Fruit fly (Drosophila melanogaster): Measurements from ENCODE around the gene CG12617.

Gene CG12617

DNA sequence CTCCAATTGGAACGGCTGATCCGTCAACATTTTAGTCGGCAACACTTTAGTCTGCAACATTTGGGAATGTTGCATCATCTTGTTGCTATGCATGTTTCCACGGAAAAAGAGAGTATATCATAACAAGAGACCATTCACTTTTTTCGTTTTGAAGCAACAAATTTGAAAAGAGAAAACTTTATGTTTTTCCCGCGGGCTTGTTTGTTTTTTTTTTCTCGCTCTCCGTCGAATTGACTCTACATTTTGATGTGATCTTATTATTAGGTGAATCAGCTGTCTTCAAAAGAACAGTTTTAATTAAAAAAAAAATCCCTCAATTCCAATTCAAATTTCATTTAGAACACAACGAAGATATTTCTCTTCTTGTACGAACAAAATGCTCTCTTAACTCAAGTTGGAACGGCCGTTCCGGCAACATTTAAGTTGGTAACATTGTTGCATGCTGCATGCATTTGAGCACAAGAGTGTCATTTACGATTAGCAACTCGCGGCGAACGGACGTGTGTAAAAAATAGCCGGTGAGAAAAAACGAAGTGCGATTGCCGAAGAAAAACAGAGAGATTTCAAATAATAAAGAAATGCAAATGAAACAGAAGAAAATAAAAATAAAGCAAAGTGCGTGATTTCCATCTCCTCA lies 16.4 kb downstream of the CG12617 start, which contains the start of gene spir (continued):
- TF ChIP-seq CG34376 (GFP tag; optimal IDR thresholded peaks at IDR 0.05) (no peak), slp2 (GFP tag; optimal IDR thresholded peaks at IDR 0.05) (no peak), Aef1 (GFP tag; IDR thresholded peaks at IDR 0.05) (no peak), CG14441 (GFP tag; IDR thresholded peaks at IDR 0.05) (no peak), stwl (tag; optimal IDR thresholded peaks at IDR 0.05) (peak; percentile 23), odd (GFP tag; optimal IDR thresholded peaks at IDR 0.05) (peak; percentile 23), CG42726 (GFP tag; IDR thresholded peaks at IDR 0.05; ENCODE audit: partially characterized antibody) (no peak), gem (tag; optimal IDR thresholded peaks at IDR 0.05) (no peak), prd (optimal IDR thresholded peaks at IDR 0.05) (no peak), prd (GFP tag; IDR thresholded peaks at IDR 0.05) (no peak), danr (GFP tag; IDR thresholded peaks at IDR 0.05) (no peak), jigr1 (GFP tag; IDR thresholded peaks at IDR 0.05) (no peak), ssp (GFP tag; IDR thresholded peaks at IDR 0.05) (no peak), Eip74EF (GFP tag; optimal IDR thresholded peaks at IDR 0.05) (peak in 1 of 2 experiments; percentile 62), Sox100B (GFP tag; optimal IDR thresholded peaks at IDR 0.05) (no peak), CG8765 (GFP tag; IDR thresholded peaks at IDR 0.05) (no peak), nerfin-1 (tag; optimal IDR thresholded peaks at IDR 0.05) (no peak), CG8290 (GFP tag; optimal IDR thresholded peaks at IDR 0.05) (no peak), CG8290 (tag; optimal IDR thresholded peaks at IDR 0.05) (peak in 1 of 2 experiments; percentile 20), H2.0 (GFP tag; IDR thresholded peaks at IDR 0.05) (no peak), CG34224 (GFP tag; IDR thresholded peaks at IDR 0.05; ENCODE audit: partially characterized antibody) (no peak), CG17361 (GFP tag; IDR thresholded peaks at IDR 0.05) (no peak), MESR4 (GFP tag; optimal IDR thresholded peaks at IDR 0.05) (no peak), CG8359 (GFP tag; optimal IDR thresholded peaks at IDR 0.05; ENCODE audit: borderline replicate concordance) (no peak), Ravus (GFP tag; IDR thresholded peaks at IDR 0.05) (no peak), ftz-f1 (GFP tag; optimal IDR thresholded peaks at IDR 0.05) (no peak), CG3281 (GFP tag; optimal IDR thresholded peaks at IDR 0.05) (no peak), CG12155 (GFP tag; optimal IDR thresholded peaks at IDR 0.05) (no peak), sc (optimal IDR thresholded peaks at IDR 0.05) (no peak), sc (GFP tag; optimal IDR thresholded peaks at IDR 0.05) (no peak), CG15601 (tag; optimal IDR thresholded peaks at IDR 0.05) (no peak), MBD-R2 (GFP tag; IDR thresholded peaks at IDR 0.05) (no peak), jumu (GFP tag; optimal IDR thresholded peaks at IDR 0.05) (no peak), CG8478 (optimal IDR thresholded peaks at IDR 0.05) (no peak), pb (GFP tag; optimal IDR thresholded peaks at IDR 0.05) (no peak), gcm (GFP tag; optimal IDR thresholded peaks at IDR 0.05) (peak; percentile 28), tup (GFP tag; optimal IDR thresholded peaks at IDR 0.05) (no peak), CG13894 (tag; optimal IDR thresholded peaks at IDR 0.05) (no peak), CG4360 (GFP tag; IDR thresholded peaks at IDR 0.05) (no peak), ro (GFP tag; IDR thresholded peaks at IDR 0.05) (no peak), CG8388 (GFP tag; optimal IDR thresholded peaks at IDR 0.05) (no peak), sob (GFP tag; IDR thresholded peaks at IDR 0.05) (no peak), Nf-YB (GFP tag; optimal IDR thresholded peaks at IDR 0.05) (no peak), grau (tag; optimal IDR thresholded peaks at IDR 0.05) (peak; percentile 5), CG15514 (GFP tag; optimal IDR thresholded peaks at IDR 0.05) (no peak), phol (tag; optimal IDR thresholded peaks at IDR 0.05) (no peak), ato (GFP tag; IDR thresholded peaks at IDR 0.05; ENCODE audit: partially characterized antibody) (peak; percentile 46), Awh (GFP tag; IDR thresholded peaks at IDR 0.05) (no peak), CG1602 (GFP tag; optimal IDR thresholded peaks at IDR 0.05) (no peak), Dip3 (GFP tag; optimal IDR thresholded peaks at IDR 0.05) (no peak), CG6683 (GFP tag; optimal IDR thresholded peaks at IDR 0.05) (no peak), crc (GFP tag; optimal IDR thresholded peaks at IDR 0.05) (no peak)
